Worm (Caenorhabditis elegans) whole organism, late embryonic: ENCODE results near the gene srh-46.
A peak's percentile ranks its signal among the peaks of the same experiment; 100 is the strongest.

Source experiments
- C08G9.2 ChIP-seq: sonication (generic microtip); optimal IDR thresholded peaks from 2 replicates; lab custom pipeline; 2016; ENCODE audit warnings: mild to moderate bottlenecking, missing genetic modification characterization, moderate library complexity, missing compliant biosample characterization
- F13H6.1 ChIP-seq: sonication (generic microtip); optimal IDR thresholded peaks from 2 replicates; lab custom pipeline; 2016; ENCODE audit warnings: missing genetic modification characterization, missing compliant biosample characterization
- K02D7.2 ChIP-seq: sonication (generic microtip); optimal IDR thresholded peaks from 2 replicates; lab custom pipeline; 2017; ENCODE audit warnings: mild to moderate bottlenecking, missing genetic modification characterization, missing compliant biosample characterization
- K09A11.1 ChIP-seq: sonication (generic microtip); optimal IDR thresholded peaks from 2 replicates; lab custom pipeline; 2017; ENCODE audit warnings: antibody characterized with exemption, mild to moderate bottlenecking, missing genetic modification characterization, missing compliant biosample characterization; ENCODE audit not compliant: insufficient read depth
- ahr-1 ChIP-seq: sonication (generic microtip); optimal IDR thresholded peaks from 2 replicates; lab custom pipeline; 2016; ENCODE audit warnings: missing genetic modification characterization, missing compliant biosample characterization
- ceh-18 ChIP-seq: sonication (generic microtip); optimal IDR thresholded peaks from 2 replicates; lab custom pipeline; 2016; ENCODE audit warnings: missing genetic modification characterization, missing compliant biosample characterization
- ceh-19 ChIP-seq: fragments of 200-800 bp; sonication (Bioruptor generic); optimal IDR thresholded peaks from 2 replicates; lab custom pipeline; 2018; ENCODE audit warnings: mild to moderate bottlenecking, missing genetic modification characterization, missing compliant biosample characterization
- ceh-2 ChIP-seq: sonication (generic microtip); optimal IDR thresholded peaks from 2 replicates; lab custom pipeline; 2016; ENCODE audit warnings: missing genotype, missing genetic modification characterization, missing compliant biosample characterization
- ceh-22 ChIP-seq: sonication (generic microtip); optimal IDR thresholded peaks from 2 replicates; lab custom pipeline; 2017; ENCODE audit warnings: missing biosample characterization, missing genetic modification characterization
- ceh-30 ChIP-seq: fragments of 150-350 bp; optimal IDR thresholded peaks from 2 replicates; lab custom pipeline; 2014; ENCODE audit warnings: missing biosample characterization, missing genetic modification characterization
- ceh-31 ChIP-seq: sonication (generic microtip); optimal IDR thresholded peaks from 2 replicates; lab custom pipeline; 2016; ENCODE audit warnings: missing genetic modification characterization, missing compliant biosample characterization
- ceh-45 ChIP-seq: fragments of 200-800 bp; sonication (Bioruptor generic); IDR thresholded peaks from 2 replicates; pipeline ENCODE4 v1.3.6; 2022; ENCODE audit warnings: missing genetic modification reagents, missing genetic modification characterization, missing compliant biosample characterization
- dve-1 ChIP-seq: sonication (generic microtip); optimal IDR thresholded peaks from 2 replicates; lab custom pipeline; 2017; ENCODE audit warnings: antibody characterized with exemption, mild to moderate bottlenecking, missing genetic modification characterization, missing compliant biosample characterization
- elt-2 ChIP-seq: sonication (generic microtip); optimal IDR thresholded peaks from 2 replicates; lab custom pipeline; 2016; ENCODE audit warnings: missing genetic modification reagents, missing genetic modification characterization, missing compliant biosample characterization
- elt-4 ChIP-seq: sonication (generic microtip); optimal IDR thresholded peaks from 2 replicates; lab custom pipeline; 2016; ENCODE audit warnings: missing genetic modification characterization, missing compliant biosample characterization
- eyg-1 ChIP-seq: sonication (generic microtip); optimal IDR thresholded peaks from 2 replicates; lab custom pipeline; 2016; ENCODE audit warnings: missing genotype, missing genetic modification characterization, missing compliant biosample characterization
- fax-1 ChIP-seq: sonication (generic microtip); optimal IDR thresholded peaks from 2 replicates; lab custom pipeline; 2016; ENCODE audit warnings: missing genotype, missing genetic modification characterization, missing compliant biosample characterization
- fkh-6 ChIP-seq: sonication (generic microtip); optimal IDR thresholded peaks from 2 replicates; lab custom pipeline; 2016; ENCODE audit warnings: missing genetic modification characterization, missing compliant biosample characterization
- hlh-30 ChIP-seq: sonication (generic microtip); optimal IDR thresholded peaks from 2 replicates; lab custom pipeline; 2017; ENCODE audit warnings: antibody characterized with exemption, missing genetic modification characterization, missing compliant biosample characterization; ENCODE audit not compliant: insufficient read depth
- hlh-6 ChIP-seq: sonication (generic microtip); optimal IDR thresholded peaks from 2 replicates; lab custom pipeline; 2016; ENCODE audit warnings: missing genotype, missing genetic modification characterization, missing compliant biosample characterization
- lin-11 ChIP-seq: fragments of 200-800 bp; sonication (Bioruptor generic); optimal IDR thresholded peaks from 2 replicates; lab custom pipeline; 2018; ENCODE audit warnings: mild to moderate bottlenecking, missing genetic modification characterization, missing compliant biosample characterization
- nfya-1 ChIP-seq: sonication (generic microtip); optimal IDR thresholded peaks from 2 replicates; lab custom pipeline; 2017; ENCODE audit warnings: missing genetic modification characterization, mild to moderate bottlenecking, missing compliant biosample characterization, antibody characterized with exemption, moderate library complexity
- nhr-11 ChIP-seq: fragments of 150-350 bp; optimal IDR thresholded peaks from 2 replicates; lab custom pipeline; 2014; ENCODE audit warnings: missing biosample characterization, missing genetic modification characterization
- nhr-232 ChIP-seq: sonication (generic microtip); optimal IDR thresholded peaks from 2 replicates; lab custom pipeline; 2016; ENCODE audit warnings: missing genetic modification characterization, missing compliant biosample characterization
- odd-2 ChIP-seq: sonication (generic microtip); optimal IDR thresholded peaks from 2 replicates; lab custom pipeline; 2017; ENCODE audit warnings: antibody characterized with exemption, mild to moderate bottlenecking, missing genetic modification characterization, missing compliant biosample characterization
- pag-3 ChIP-seq: sonication (generic microtip); optimal IDR thresholded peaks from 2 replicates; lab custom pipeline; 2016; ENCODE audit warnings: missing compliant biosample characterization, missing genetic modification characterization, borderline replicate concordance
- pha-2 ChIP-seq: sonication (generic microtip); optimal IDR thresholded peaks from 2 replicates; lab custom pipeline; 2017; ENCODE audit warnings: mild to moderate bottlenecking, missing genetic modification characterization, missing compliant biosample characterization
- pha-4 ChIP-seq: fragments of 150-350 bp; optimal IDR thresholded peaks from 2 replicates; lab custom pipeline; 2018; ENCODE audit warnings: missing biosample characterization, missing genetic modification reagents, missing genetic modification characterization
- ref-2 ChIP-seq: sonication (generic microtip); optimal IDR thresholded peaks from 2 replicates; lab custom pipeline; 2016; ENCODE audit warnings: missing genetic modification characterization, missing compliant biosample characterization
- sdc-2 ChIP-seq: sonication (generic microtip); optimal IDR thresholded peaks from 2 replicates; lab custom pipeline; 2016; ENCODE audit warnings: missing genotype, missing genetic modification characterization, missing compliant biosample characterization
- sox-4 ChIP-seq: sonication (generic microtip); optimal IDR thresholded peaks from 2 replicates; lab custom pipeline; 2017; ENCODE audit warnings: mild to moderate bottlenecking, missing genetic modification characterization, inconsistent platforms, missing compliant biosample characterization
- syd-9 ChIP-seq: sonication (generic microtip); optimal IDR thresholded peaks from 2 replicates; lab custom pipeline; 2016; ENCODE audit warnings: mild to moderate bottlenecking, missing genetic modification characterization, moderate library complexity, missing compliant biosample characterization
- tbx-2 ChIP-seq: sonication (generic microtip); optimal IDR thresholded peaks from 2 replicates; lab custom pipeline; 2016; ENCODE audit warnings: missing genetic modification characterization, missing compliant biosample characterization
- unc-42 ChIP-seq: sonication (generic microtip); optimal IDR thresholded peaks from 2 replicates; lab custom pipeline; 2016; ENCODE audit warnings: missing genotype, missing genetic modification characterization, missing compliant biosample characterization
- unc-55 ChIP-seq: sonication (generic microtip); optimal IDR thresholded peaks from 2 replicates; lab custom pipeline; 2017; ENCODE audit warnings: missing biosample characterization, missing genetic modification reagents, missing genetic modification characterization
- unc-86 ChIP-seq: sonication (generic microtip); optimal IDR thresholded peaks from 2 replicates; lab custom pipeline; 2016; ENCODE audit warnings: missing genetic modification characterization, missing compliant biosample characterization
- zip-5 ChIP-seq: sonication (generic microtip); optimal IDR thresholded peaks from 2 replicates; lab custom pipeline; 2016; ENCODE audit warnings: missing genetic modification characterization, missing compliant biosample characterization

The srh-46 gene

DNA sequence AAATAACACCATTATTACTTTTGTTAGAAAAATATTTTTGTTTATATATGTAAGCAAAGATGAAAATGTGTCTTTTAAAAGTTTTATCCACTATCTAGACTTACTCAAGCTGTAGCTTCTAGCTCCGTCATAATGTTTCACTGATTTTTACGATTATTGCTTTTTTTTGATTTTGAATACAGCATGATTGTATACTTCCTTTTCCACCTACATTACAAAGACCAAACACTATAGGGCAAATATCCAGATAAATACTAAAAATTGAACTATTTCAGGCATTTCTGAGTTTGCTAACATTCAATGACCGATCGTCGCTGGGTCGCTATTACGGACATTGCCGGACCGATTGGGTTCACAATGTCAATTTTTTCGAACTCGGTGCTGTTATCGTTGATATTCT lies 36.0 kb downstream of the srh-46 start, which contains the start of gene str-116:
TSS of gene str-116 (plus strand) at position 301 of the 400 bp plus-strand sequence.
- no peak for TF ChIP-seq dve-1 (tag; lab: Kevin White, UChicago)
- TF ChIP-seq ceh-2 (tag; lab: Kevin White, UChicago), result no peak
- no peak for TF ChIP-seq sox-4 (tag; lab: Kevin White, UChicago)
- TF ChIP-seq ceh-19 (GFP tag; lab: Kevin White, UChicago), result no peak

DNA sequence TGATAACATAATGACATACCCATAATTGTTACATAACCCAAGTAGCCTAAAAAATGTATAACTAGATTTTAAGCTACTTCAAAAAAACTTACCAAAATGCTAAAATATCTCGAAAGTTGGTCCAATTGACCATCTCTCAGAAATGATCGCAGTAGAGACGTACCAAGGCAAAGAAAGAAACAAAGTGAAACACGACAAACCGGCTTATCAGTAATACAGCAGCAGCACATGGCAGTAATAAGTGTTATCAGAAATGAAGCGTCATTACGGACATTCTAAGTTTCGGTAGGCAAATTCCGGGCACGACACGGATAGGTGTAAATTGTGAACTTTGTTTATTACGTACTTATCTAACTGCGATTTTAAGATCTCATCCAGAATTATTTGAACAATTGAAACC lies 37.2 kb downstream of the srh-46 start, which contains the start of gene cln-3.1:
TSS of gene cln-3.1 (minus strand) at position 171 of the 400 bp plus-strand sequence.
- TF ChIP-seq nhr-232 (tag; lab: Kevin White, UChicago) (no peak), elt-2 (tag; lab: Kevin White, UChicago) (peak; percentile 78)

DNA sequence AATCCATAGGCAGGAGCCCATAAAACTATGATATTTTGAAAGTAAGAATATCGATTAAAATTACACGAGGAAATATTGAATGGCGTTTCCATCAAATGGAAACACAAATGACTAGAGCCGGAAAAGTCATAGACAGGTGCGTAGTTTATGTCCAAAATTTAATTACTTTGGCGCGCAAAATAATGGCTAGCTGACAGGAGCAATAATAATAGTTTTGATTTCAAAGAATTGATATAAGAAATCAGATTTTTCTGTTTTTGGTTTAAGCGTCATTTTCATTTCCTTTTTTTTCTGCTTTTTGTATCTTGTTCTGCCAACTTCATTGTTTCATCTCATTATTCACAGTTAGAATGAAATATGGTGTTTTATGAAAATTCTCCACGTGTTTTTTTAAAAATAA lies 39.7 kb downstream of the srh-46 start, which contains the start of gene F07B10.4:
TSS of gene F07B10.4 (minus strand) at position 101 of the 400 bp plus-strand sequence.
- TF ChIP-seq C08G9.2 (tag; lab: Kevin White, UChicago) (no peak), unc-86 (no peak), ceh-18 (tag; lab: Kevin White, UChicago) (no peak), ceh-31 (tag; lab: Kevin White, UChicago) (no peak), F13H6.1 (no peak), eyg-1 (tag; lab: Kevin White, UChicago) (no peak), K09A11.1 (tag; lab: Kevin White, UChicago) (no peak), nhr-11 (tag; lab: Kevin White, UChicago) (no peak), ceh-30 (tag; lab: Kevin White, UChicago) (no peak), K02D7.2 (no peak), unc-42 (tag; lab: Kevin White, UChicago) (no peak), sdc-2 (tag; lab: Kevin White, UChicago) (no peak), ahr-1 (tag; lab: Kevin White, UChicago) (no peak), hlh-6 (tag; lab: Kevin White, UChicago) (no peak), lin-11 (tag; lab: Kevin White, UChicago) (no peak), unc-55 (no peak), ceh-22 (tag; lab: Kevin White, UChicago) (no peak)

DNA sequence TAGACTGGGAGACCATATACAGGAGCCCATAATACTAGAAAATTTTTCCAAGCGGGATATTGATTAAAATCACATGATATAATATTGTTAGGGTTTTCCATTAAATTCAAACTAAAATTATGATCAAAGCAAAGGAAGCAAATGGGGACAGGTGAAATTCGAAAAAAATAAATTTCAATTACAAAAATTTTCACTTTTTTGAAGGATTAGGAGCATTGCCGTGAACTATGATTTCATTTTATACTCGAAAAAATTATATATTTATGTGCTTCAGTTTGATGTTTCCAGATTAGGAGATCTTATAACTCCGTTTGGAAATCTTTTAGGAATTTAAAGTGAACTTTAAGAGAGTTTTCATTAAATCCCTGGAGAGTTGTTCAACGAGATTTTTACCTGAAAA lies 42.1 kb downstream of the srh-46 start, which contains the start of gene F07B10.7:
TSS of gene F07B10.7 (minus strand) at position 101 of the 400 bp plus-strand sequence.
- TF ChIP-seq fkh-6 (no peak), pha-4 (tag; lab: Kevin White, UChicago) (no peak), zip-5 (no peak), syd-9 (tag; lab: Kevin White, UChicago) (no peak), odd-2 (tag; lab: Kevin White, UChicago) (no peak), pag-3 (no peak), fax-1 (tag; lab: Kevin White, UChicago) (no peak), elt-4 (tag; lab: Kevin White, UChicago) (no peak), nfya-1 (tag; lab: Kevin White, UChicago) (no peak), ceh-45 (GFP tag; lab: Robert Waterston, UW) (no peak), pha-2 (tag; lab: Kevin White, UChicago) (no peak), ceh-30 (tag; lab: Kevin White, UChicago) (no peak), ref-2 (tag; lab: Kevin White, UChicago) (no peak), hlh-30 (tag; lab: Kevin White, UChicago) (no peak), tbx-2 (tag; lab: Kevin White, UChicago) (no peak)
